Worm (Caenorhabditis elegans) whole organism, midembryonic: ENCODE data around the gene sri-19.

ENCODE experiments used
- T22C8.4 ChIP-seq: fragments of 200-800 bp; sonication (Bioruptor generic); IDR thresholded peaks from 2 replicates; pipeline ENCODE4 v1.3.6; 2022; ENCODE audit warnings: missing genetic modification characterization, missing compliant biosample characterization
- cog-1 ChIP-seq: sonication (generic microtip); optimal IDR thresholded peaks from 2 replicates; lab custom pipeline; 2016; ENCODE audit warnings: missing genetic modification characterization, missing compliant biosample characterization
- flt-1 ChIP-seq: fragments of 200-800 bp; sonication (Bioruptor generic); IDR thresholded peaks from 2 replicates; pipeline ENCODE4 v1.3.6; 2022; ENCODE audit warnings: missing genetic modification characterization, missing compliant biosample characterization
- klf-2 ChIP-seq: fragments of 200-800 bp; sonication (Bioruptor generic); conservative IDR thresholded peaks from 2 replicates; pipeline ENCODE4 v1.3.6; 2022; ENCODE audit warnings: missing genetic modification reagents, missing genetic modification characterization, missing compliant biosample characterization
- med-1 ChIP-seq: sonication (generic microtip); optimal IDR thresholded peaks from 2 replicates; lab custom pipeline; 2017; ENCODE audit warnings: missing genetic modification characterization, mild to moderate bottlenecking, missing compliant biosample characterization, antibody characterized with exemption, missing genetic modification reagents; ENCODE audit not compliant: insufficient read depth
- ref-1 ChIP-seq: fragments of 200-800 bp; sonication (Bioruptor generic); conservative IDR thresholded peaks from 2 replicates; pipeline ENCODE4 v1.3.6; 2022; ENCODE audit warnings: missing genetic modification reagents, missing genetic modification characterization, missing compliant biosample characterization
- tab-1 ChIP-seq: fragments of 200-800 bp; sonication (Bioruptor generic); IDR thresholded peaks from 2 replicates; pipeline ENCODE4 v1.3.6; 2022; ENCODE audit warnings: missing genetic modification characterization, missing compliant biosample characterization
- ztf-23 ChIP-seq: fragments of 200-800 bp; sonication (Bioruptor generic); IDR thresholded peaks from 2 replicates; pipeline ENCODE4 v1.3.6; 2022; ENCODE audit warnings: missing genetic modification reagents, missing genetic modification characterization, missing compliant biosample characterization
- ztf-29 ChIP-seq: fragments of 200-800 bp; sonication (Bioruptor generic); IDR thresholded peaks from 2 replicates; pipeline ENCODE4 v1.3.6; 2022; ENCODE audit warnings: missing genetic modification reagents, missing genetic modification characterization, missing compliant biosample characterization

Gene sri-19

DNA sequence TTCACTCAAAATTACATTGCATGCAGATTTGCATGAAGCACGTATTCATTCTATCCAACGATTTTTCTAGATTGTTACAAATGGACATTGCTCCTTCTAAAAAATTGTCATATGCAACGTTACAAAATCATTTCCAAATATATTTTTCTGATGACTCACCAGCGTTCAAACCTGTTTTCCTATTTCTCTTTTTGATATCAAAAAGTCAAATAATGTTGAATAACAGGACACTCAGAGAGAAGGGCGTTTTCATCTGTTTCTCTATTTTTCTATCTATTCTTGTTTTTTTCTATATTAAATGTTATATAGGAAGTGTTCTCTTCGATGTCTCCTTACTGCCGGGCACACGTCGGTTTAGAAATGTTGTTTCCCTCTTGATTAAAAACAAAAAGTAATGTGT is 48.7 kb downstream of the sri-19 start:
- TF ChIP-seq cog-1: no peak
- TF ChIP-seq ref-1 (GFP tag; lab: Robert Waterston, UW): no peak
- TF ChIP-seq T22C8.4: no peak
- TF ChIP-seq tab-1 (GFP tag; lab: Robert Waterston, UW): no peak
- TF ChIP-seq ztf-29 (GFP tag; lab: Robert Waterston, UW): no peak
- TF ChIP-seq flt-1 (GFP tag; lab: Robert Waterston, UW): no peak
- no peak for TF ChIP-seq ztf-23 (GFP tag; lab: Robert Waterston, UW)
- no peak for TF ChIP-seq med-1

DNA sequence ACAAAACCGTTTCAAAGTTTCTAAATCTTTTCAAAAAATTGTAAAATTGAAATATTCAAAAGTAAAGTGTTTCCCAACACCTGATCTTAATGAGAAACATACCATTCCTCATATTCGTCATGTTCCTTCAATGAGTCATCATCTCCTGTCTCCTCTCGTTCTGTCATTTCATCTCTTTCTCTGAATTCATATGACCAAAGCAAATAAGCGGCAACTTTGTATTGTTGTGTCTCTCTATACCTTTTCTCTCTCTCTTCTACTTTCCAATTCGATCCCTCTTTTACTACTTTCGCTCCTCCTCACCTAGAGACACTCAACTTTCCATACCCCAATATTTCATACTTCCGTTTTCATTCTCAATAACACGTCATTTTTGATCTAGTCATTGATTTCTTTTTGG is 50.1 kb downstream of the sri-19 start:
- TF ChIP-seq T22C8.4: no peak
- no peak for TF ChIP-seq flt-1 (GFP tag; lab: Robert Waterston, UW)
- no peak for TF ChIP-seq ref-1 (GFP tag; lab: Robert Waterston, UW)
- no peak for TF ChIP-seq med-1
- TF ChIP-seq tab-1 (GFP tag; lab: Robert Waterston, UW): no peak
- no peak for TF ChIP-seq cog-1
- TF ChIP-seq klf-2 (GFP tag; lab: Robert Waterston, UW): no peak
- TF ChIP-seq ztf-23 (GFP tag; lab: Robert Waterston, UW): no peak
- no peak for TF ChIP-seq ztf-29 (GFP tag; lab: Robert Waterston, UW)

DNA sequence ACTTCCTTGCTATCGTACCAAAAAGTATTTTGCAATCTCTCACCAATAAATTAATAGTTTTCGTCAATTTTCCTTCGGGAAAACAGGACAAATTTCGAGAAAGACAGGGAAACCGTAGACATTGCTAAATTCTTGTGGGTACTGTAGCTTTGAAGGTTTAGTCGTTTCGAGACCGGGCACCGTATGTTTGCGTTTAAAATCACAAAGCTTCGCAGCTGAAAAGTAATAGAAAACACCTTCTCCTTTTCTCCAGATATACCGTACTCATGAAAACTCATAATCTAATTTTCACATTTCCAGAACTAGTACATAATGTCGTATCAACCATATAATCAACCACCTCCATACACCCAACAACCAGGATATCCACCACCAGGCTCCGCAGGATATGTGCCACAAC is 50.8 kb downstream of the sri-19 start, which contains the start of gene F13H10.6:
Gene F13H10.6, plus strand, starts transcription at position 301 of the 400 bp plus-strand sequence.
- no peak for TF ChIP-seq med-1
- no peak for TF ChIP-seq ref-1 (GFP tag; lab: Robert Waterston, UW)
- TF ChIP-seq klf-2 (GFP tag; lab: Robert Waterston, UW): no peak
- TF ChIP-seq T22C8.4: no peak
- TF ChIP-seq cog-1: no peak
- no peak for TF ChIP-seq tab-1 (GFP tag; lab: Robert Waterston, UW)
- no peak for TF ChIP-seq ztf-29 (GFP tag; lab: Robert Waterston, UW)
- no peak for TF ChIP-seq ztf-23 (GFP tag; lab: Robert Waterston, UW)
- TF ChIP-seq flt-1 (GFP tag; lab: Robert Waterston, UW): no peak

DNA sequence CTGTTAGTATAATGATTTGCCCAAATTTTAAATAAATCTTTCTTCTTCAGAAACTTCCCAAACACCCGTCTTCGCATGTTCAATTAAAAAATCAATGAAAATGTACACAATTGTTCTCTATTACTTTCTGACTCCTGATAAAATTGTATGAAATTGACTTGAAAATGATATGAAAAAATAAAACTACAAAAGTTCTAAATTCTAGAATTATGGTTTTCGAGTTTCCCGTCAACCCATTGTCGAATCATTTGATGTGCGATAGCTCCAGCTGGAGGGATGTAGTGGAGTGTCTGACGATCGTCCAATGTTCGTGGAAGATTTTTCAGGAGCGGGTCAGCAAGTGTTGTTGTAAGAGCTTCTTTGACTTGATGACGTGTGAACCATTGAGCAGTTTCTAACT is 51.8 kb downstream of the sri-19 start:
- no peak for TF ChIP-seq klf-2 (GFP tag; lab: Robert Waterston, UW)
- no peak for TF ChIP-seq med-1
- TF ChIP-seq ref-1 (GFP tag; lab: Robert Waterston, UW): no peak
- no peak for TF ChIP-seq T22C8.4
- TF ChIP-seq cog-1: no peak
- no peak for TF ChIP-seq tab-1 (GFP tag; lab: Robert Waterston, UW)
- TF ChIP-seq ztf-23 (GFP tag; lab: Robert Waterston, UW): no peak
- no peak for TF ChIP-seq ztf-29 (GFP tag; lab: Robert Waterston, UW)
- no peak for TF ChIP-seq flt-1 (GFP tag; lab: Robert Waterston, UW)
